Fruit fly (Drosophila melanogaster) whole organism, embryonic: ENCODE results near the gene Dh31.

ENCODE experiments used
- CG11398 ChIP-seq: fragments of 200-800 bp; sonication (Bioruptor generic); optimal IDR thresholded peaks from 2 replicates; lab custom pipeline; 2016; ENCODE audit warnings: missing biosample characterization, missing genetic modification characterization
- CG14965 ChIP-seq: fragments of 200-800 bp; sonication (Bioruptor generic); optimal IDR thresholded peaks from 2 replicates; lab custom pipeline; 2016; ENCODE audit warnings: missing biosample characterization, missing genetic modification characterization, borderline replicate concordance
- CG5180 ChIP-seq: fragments of 200-800 bp; sonication (Bioruptor generic); optimal IDR thresholded peaks from 3 replicates; lab custom pipeline; 2017; ENCODE audit warnings: missing biosample characterization, missing genetic modification characterization, mild to moderate bottlenecking, moderate library complexity, missing genetic modification reagents
- Dad ChIP-seq: fragments of 200-800 bp; sonication (Bioruptor generic); optimal IDR thresholded peaks from 3 replicates; lab custom pipeline; 2016; ENCODE audit warnings: missing biosample characterization, missing genetic modification characterization
- dmrt99B ChIP-seq: fragments of 200-800 bp; sonication (Bioruptor generic); optimal IDR thresholded peaks from 2 replicates; lab custom pipeline; 2018; ENCODE audit warnings: missing biosample characterization, mild to moderate bottlenecking, missing genetic modification characterization, moderate library complexity

DNA sequence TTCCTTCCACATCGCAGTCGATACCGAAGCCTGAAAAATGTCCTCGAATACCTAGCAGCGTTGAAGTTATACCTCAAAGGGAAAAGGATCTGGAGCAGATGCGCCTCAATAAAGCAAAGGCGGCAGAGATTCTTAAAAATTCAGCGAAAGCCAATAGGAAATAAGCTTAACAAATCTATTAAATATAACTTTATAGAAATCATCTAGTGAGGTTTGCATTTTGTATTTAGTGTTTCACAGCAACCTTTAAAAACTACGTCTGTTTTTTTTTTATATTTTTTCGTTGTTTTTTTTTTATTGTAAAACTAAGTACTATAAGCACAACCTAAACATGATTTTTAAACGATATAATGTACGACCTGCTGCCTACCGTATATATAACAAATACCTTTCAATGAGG lies 64.5 kb downstream of the Dh31 start, which contains the start of gene CG31897:
- TF ChIP-seq CG11398 (GFP tag; lab: Kevin White, UChicago): no peak
- no peak for TF ChIP-seq dmrt99B
- TF ChIP-seq CG14965 (GFP tag; lab: Kevin White, UChicago): no peak
- TF ChIP-seq CG5180 (GFP tag; lab: Kevin White, UChicago): no peak
- no peak for TF ChIP-seq Dad (GFP tag; lab: Kevin White, UChicago)
